Fruit fly (Drosophila melanogaster): ENCODE measurements around the gene Gcna.

Gcna gene

dm6 chrX:1880139-1880556 lies 14.5 kb upstream of the Gcna start, which contains the start of gene Coa8 (continued):
- TF ChIP-seq CG6163 (GFP tag; IDR thresholded peaks at IDR 0.05) (peak; percentile 46; the same call in 2 of the 3 replicates), Smox (GFP tag; optimal IDR thresholded peaks at IDR 0.05) (peak; percentile 33), CG6854 (GFP tag; optimal IDR thresholded peaks at IDR 0.05) (no peak), CG9139 (GFP tag; optimal IDR thresholded peaks at IDR 0.05) (no peak), Ets21C (GFP tag; optimal IDR thresholded peaks at IDR 0.05) (peak; percentile 2), ss (GFP tag; optimal IDR thresholded peaks at IDR 0.05) (no peak), esn (GFP tag; optimal IDR thresholded peaks at IDR 0.05) (peak; percentile 42), achi (GFP tag; optimal IDR thresholded peaks at IDR 0.05) (peak; percentile 25), pdm3 (GFP tag; optimal IDR thresholded peaks at IDR 0.05) (no peak), CG32006 (GFP tag; optimal IDR thresholded peaks at IDR 0.05) (peak; percentile 33)

DNA sequence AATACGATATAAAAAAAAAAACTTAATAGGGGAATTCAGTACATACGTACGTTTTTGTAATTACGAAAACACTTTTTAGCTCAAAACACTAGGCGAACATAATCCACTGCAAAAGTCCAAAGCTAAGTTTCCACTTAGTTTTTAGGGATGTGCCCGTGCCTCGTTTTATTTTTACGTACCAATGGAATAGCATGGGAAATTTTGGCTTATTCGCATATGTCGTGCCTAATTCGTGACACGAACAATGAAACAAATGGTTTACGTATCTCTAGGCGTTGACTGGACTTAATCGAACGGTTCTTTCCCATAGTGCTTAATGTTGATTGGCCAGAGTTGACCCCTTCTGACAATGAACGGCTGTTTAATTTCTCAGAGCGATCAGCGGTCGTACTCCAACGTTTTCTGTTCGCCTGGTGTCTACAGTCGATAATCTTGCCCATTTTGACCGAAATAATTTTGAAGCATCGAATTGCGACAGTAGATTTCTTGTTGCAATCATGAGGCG lies 14.0 kb upstream of the Gcna start, which contains the start of gene CG14818:
TSS of gene CG14818 (minus strand) at position 169 of the 505 bp plus-strand sequence.
- TF ChIP-seq CG6163 (GFP tag; IDR thresholded peaks at IDR 0.05) (peak; percentile 66), Met (GFP tag; optimal IDR thresholded peaks at IDR 0.05) (peak; percentile 73), CG34406 (GFP tag; optimal IDR thresholded peaks at IDR 0.05) (peak; percentile 41), ss (GFP tag; optimal IDR thresholded peaks at IDR 0.05) (peak in 1 of 2 experiments; percentile 25), CG15336 (GFP tag; IDR thresholded peaks at IDR 0.05) (peak; percentile 53), CG6276 (GFP tag; optimal IDR thresholded peaks at IDR 0.05) (no peak), CG16779 (tag; optimal IDR thresholded peaks at IDR 0.05) (no peak), vri (GFP tag; optimal IDR thresholded peaks at IDR 0.05) (no peak), topi (GFP tag; optimal IDR thresholded peaks at IDR 0.05) (peak; percentile 71), CG11762 (GFP tag; optimal IDR thresholded peaks at IDR 0.05; ENCODE audit: insufficient read depth) (peak; percentile 35), CG10631 (GFP tag; optimal IDR thresholded peaks at IDR 0.05) (no peak), CG9139 (GFP tag; optimal IDR thresholded peaks at IDR 0.05) (no peak), CG10669 (GFP tag; optimal IDR thresholded peaks at IDR 0.05) (no peak), pdm3 (GFP tag; optimal IDR thresholded peaks at IDR 0.05) (no peak), CG8319 (GFP tag; optimal IDR thresholded peaks at IDR 0.05) (no peak), Sox102F (GFP tag; optimal IDR thresholded peaks at IDR 0.05) (no peak), acj6 (GFP tag; optimal IDR thresholded peaks at IDR 0.05) (peak; percentile 53), CG11902 (GFP tag; optimal IDR thresholded peaks at IDR 0.05) (no peak), net (GFP tag; optimal IDR thresholded peaks at IDR 0.05) (peak; percentile 11), Hr39 (GFP tag; optimal IDR thresholded peaks at IDR 0.05) (peak; percentile 69), fd85E (GFP tag; optimal IDR thresholded peaks at IDR 0.05) (no peak), CG6792 (GFP tag; optimal IDR thresholded peaks at IDR 0.05) (peak; percentile 35), spab (GFP tag; optimal IDR thresholded peaks at IDR 0.05) (no peak), Sox14 (GFP tag; optimal IDR thresholded peaks at IDR 0.05) (peak; percentile 55), CG3032 (tag; optimal IDR thresholded peaks at IDR 0.05) (peak; percentile 21), CG7368 (GFP tag; optimal IDR thresholded peaks at IDR 0.05) (peak; percentile 18), CG32006 (GFP tag; optimal IDR thresholded peaks at IDR 0.05) (no peak), fd59A (GFP tag; optimal IDR thresholded peaks at IDR 0.05) (no peak), Ets21C (GFP tag; optimal IDR thresholded peaks at IDR 0.05) (no peak), Eip93F (GFP tag; optimal IDR thresholded peaks at IDR 0.05) (no peak), CG11294 (GFP tag; IDR thresholded peaks at IDR 0.05) (0 out of 2 replicates have a peak, but pooled peaks have one; percentile 44), dsx (GFP tag; optimal IDR thresholded peaks at IDR 0.05; ENCODE audit: poor library complexity, severe bottlenecking) (peak; percentile 17), achi (GFP tag; optimal IDR thresholded peaks at IDR 0.05) (peak; percentile 54), CG6854 (GFP tag; optimal IDR thresholded peaks at IDR 0.05) (peak; percentile 20), CG31627 (GFP tag; optimal IDR thresholded peaks at IDR 0.05) (peak; percentile 71), Eip75B (GFP tag; optimal IDR thresholded peaks at IDR 0.05) (no peak), Lpt (GFP tag; optimal IDR thresholded peaks at IDR 0.05) (peak; percentile 42), Sox15 (GFP tag; optimal IDR thresholded peaks at IDR 0.05) (peak; percentile 63), Blimp-1 (GFP tag; optimal IDR thresholded peaks at IDR 0.05) (no peak), CG8119 (GFP tag; IDR thresholded peaks at IDR 0.05) (peak; percentile 54; the same call in 2 of the 3 replicates), Ets96B (tag; optimal IDR thresholded peaks at IDR 0.05) (no peak), Hr38 (GFP tag; optimal IDR thresholded peaks at IDR 0.05) (no peak), CG8632 (GFP tag; optimal IDR thresholded peaks at IDR 0.05) (no peak), lz (GFP tag; optimal IDR thresholded peaks at IDR 0.05) (peak; percentile 64), svp (GFP tag) (peak; percentile 96), esn (GFP tag; optimal IDR thresholded peaks at IDR 0.05) (peak; percentile 69), Eip78C (GFP tag) (peak; percentile 78)

Measured in whole organism, prepupa.